Fruit fly (Drosophila melanogaster) Kc167 (cell line): ENCODE results near the gene CG17325.

Source experiments
- Myc ChIP-seq: fragments of >200 bp; optimal IDR thresholded peaks from 2 replicates; lab custom pipeline; 2017; ENCODE audit warnings: missing external identifiers
- h ChIP-seq: fragments of >200 bp; optimal IDR thresholded peaks from 3 replicates; lab custom pipeline; 2018; ENCODE audit warnings: missing external identifiers
- insv ChIP-seq: fragments of >200 bp; optimal IDR thresholded peaks from 3 replicates; lab custom pipeline; 2018; ENCODE audit warnings: missing external identifiers
- psq ChIP-seq: fragments of >200 bp; optimal IDR thresholded peaks from 2 replicates; lab custom pipeline; 2017; ENCODE audit warnings: missing external identifiers

- TF ChIP-seq h (no peak), Myc (no peak), psq (lab: Kevin White, UChicago) (no peak), insv (lab: Kevin White, UChicago) (no peak)
These were observed 3.0 kb upstream of the CG17325 start for dm6 chr2L:18809486-18809885.
